Fruit fly (Drosophila melanogaster): ENCODE data around the gene PIG-C.

dm6 chr3L:3352516-3352915, 33.5 kb upstream of the PIG-C start:
- no peak for TF ChIP-seq net (GFP tag; optimal IDR thresholded peaks at IDR 0.05)
- TF ChIP-seq CG32006 (GFP tag; optimal IDR thresholded peaks at IDR 0.05): no peak
- TF ChIP-seq CG6808 (GFP tag; optimal IDR thresholded peaks at IDR 0.05): no peak
- no peak for TF ChIP-seq eg (GFP tag; IDR thresholded peaks at IDR 0.05)
